Worm (Caenorhabditis elegans) whole organism, young adult: ENCODE measurements around the gene rbm-25.

Source experiments
- F10E7.11 ChIP-seq: sonication (generic microtip); optimal IDR thresholded peaks from 2 replicates; lab custom pipeline; 2017; ENCODE audit warnings: mild to moderate bottlenecking, missing genetic modification characterization, moderate library complexity, missing compliant biosample characterization
- F57A8.1 ChIP-seq: fragments of 200-800 bp; sonication (Bioruptor generic); optimal IDR thresholded peaks from 2 replicates; lab custom pipeline; 2018; ENCODE audit warnings: mild to moderate bottlenecking, missing genetic modification characterization, moderate library complexity, missing compliant biosample characterization
- F57C9.4 ChIP-seq: sonication (generic microtip); optimal IDR thresholded peaks from 2 replicates; lab custom pipeline; 2017; ENCODE audit warnings: mild to moderate bottlenecking, missing genetic modification characterization, missing compliant biosample characterization
- K11D2.4 ChIP-seq: fragments of 200-800 bp; sonication (Bioruptor generic); IDR thresholded peaks from 2 replicates; pipeline ENCODE4 v1.3.6; 2022; ENCODE audit warnings: missing genetic modification reagents, missing genetic modification characterization, missing compliant biosample characterization
- K12H6.12 ChIP-seq: fragments of 200-800 bp; sonication (Bioruptor generic); optimal IDR thresholded peaks from 2 replicates; lab custom pipeline; 2018; ENCODE audit warnings: mild to moderate bottlenecking, missing genetic modification characterization, missing compliant biosample characterization
- Y56A3A.18 ChIP-seq: fragments of 200-800 bp; sonication (Bioruptor generic); IDR thresholded peaks from 2 replicates; pipeline ENCODE4 v1.3.6; 2022; ENCODE audit warnings: missing genetic modification reagents, missing genetic modification characterization, missing compliant biosample characterization
- Y95B8A.8 ChIP-seq: fragments of 200-800 bp; sonication (Bioruptor generic); IDR thresholded peaks from 2 replicates; pipeline ENCODE4 v1.3.6; 2022; ENCODE audit warnings: missing genetic modification reagents, missing genetic modification characterization, missing compliant biosample characterization
- aptf-2 ChIP-seq: fragments of 200-800 bp; sonication (Bioruptor generic); conservative IDR thresholded peaks from 2 replicates; pipeline ENCODE4 v1.3.6; 2022; ENCODE audit warnings: missing genetic modification reagents, missing genetic modification characterization, missing compliant biosample characterization
- athp-1 ChIP-seq: sonication (generic microtip); optimal IDR thresholded peaks from 2 replicates; lab custom pipeline; 2017; ENCODE audit warnings: mild to moderate bottlenecking, missing genetic modification characterization, missing compliant biosample characterization
- attf-3 ChIP-seq: fragments of 200-800 bp; sonication (Bioruptor generic); conservative IDR thresholded peaks from 2 replicates; pipeline ENCODE4 v1.3.6; 2022; ENCODE audit warnings: missing genetic modification reagents, missing genetic modification characterization, missing compliant biosample characterization
- attf-5 ChIP-seq: fragments of 200-800 bp; sonication (Bioruptor generic); optimal IDR thresholded peaks from 2 replicates; lab custom pipeline; 2018; ENCODE audit warnings: mild to moderate bottlenecking, missing genetic modification characterization, missing compliant biosample characterization
- attf-6 ChIP-seq: fragments of 200-800 bp; sonication (Bioruptor generic); IDR thresholded peaks from 2 replicates; pipeline ENCODE4 v1.3.6; 2022; ENCODE audit warnings: missing genetic modification reagents, missing genetic modification characterization, missing compliant biosample characterization
- cebp-1 ChIP-seq, 2 experiments: fragments of 200-800 bp in 1 of 2; sonication (Bioruptor generic) in 1 of 2; sonication (generic microtip) in 1 of 2; IDR thresholded peaks in 1 of 2; optimal IDR thresholded peaks in 1 of 2; 2 replicates each; pipeline versions ENCODE4 v1.3.6 to Lab custom; 2017 to 2022; ENCODE audit warnings: missing compliant biosample characterization in 2 of 2, missing genetic modification characterization in 2 of 2, mild to moderate bottlenecking in 1 of 2, missing genetic modification reagents in 1 of 2, moderate library complexity in 1 of 2
- cebp-2 ChIP-seq: fragments of 200-800 bp; sonication (Bioruptor generic); IDR thresholded peaks from 2 replicates; pipeline ENCODE4 v1.3.6; 2022; ENCODE audit warnings: missing genetic modification characterization, missing compliant biosample characterization
- ceh-40 ChIP-seq: fragments of 200-800 bp; sonication (Bioruptor generic); IDR thresholded peaks from 2 replicates; pipeline ENCODE4 v1.3.6; 2022; ENCODE audit warnings: missing genetic modification characterization, missing compliant biosample characterization
- chd-7 ChIP-seq: sonication (generic microtip); optimal IDR thresholded peaks from 2 replicates; lab custom pipeline; 2016; ENCODE audit warnings: mild to moderate bottlenecking, missing genetic modification characterization, moderate library complexity, missing compliant biosample characterization
- dox-1 ChIP-seq: fragments of 200-800 bp; sonication (Bioruptor generic); IDR thresholded peaks from 2 replicates; pipeline ENCODE4 v1.3.6; 2022; ENCODE audit warnings: missing genetic modification reagents, missing genetic modification characterization, missing compliant biosample characterization
- dpl-1 ChIP-seq: fragments of 150-350 bp; optimal IDR thresholded peaks from 2 replicates; lab custom pipeline; 2014; ENCODE audit warnings: missing biosample characterization, missing genetic modification reagents, missing genetic modification characterization
- egl-18 ChIP-seq: fragments of 200-800 bp; sonication (Bioruptor generic); IDR thresholded peaks from 2 replicates; pipeline ENCODE4 v1.3.6; 2022; ENCODE audit warnings: missing genetic modification reagents, missing genetic modification characterization, missing compliant biosample characterization
- ets-4 ChIP-seq: fragments of 200-800 bp; sonication (Bioruptor generic); optimal IDR thresholded peaks from 2 replicates; lab custom pipeline; 2018; ENCODE audit warnings: mild to moderate bottlenecking, missing genetic modification characterization, missing compliant biosample characterization
- hmg-1.2 ChIP-seq: fragments of 200-800 bp; sonication (Bioruptor generic); IDR thresholded peaks from 2 replicates; pipeline ENCODE4 v1.3.6; 2022; ENCODE audit warnings: missing genetic modification reagents, missing genetic modification characterization, missing compliant biosample characterization
- hsf-1 ChIP-seq: fragments of 200-800 bp; sonication (Bioruptor generic); IDR thresholded peaks from 2 replicates; pipeline ENCODE4 v1.3.6; 2022; ENCODE audit warnings: missing genetic modification reagents, missing genetic modification characterization, missing compliant biosample characterization
- lin-54 ChIP-seq: fragments of 200-800 bp; sonication (Bioruptor generic); optimal IDR thresholded peaks from 2 replicates; lab custom pipeline; 2018; ENCODE audit warnings: mild to moderate bottlenecking, missing genetic modification characterization, missing compliant biosample characterization
- lir-1 ChIP-seq: fragments of 200-800 bp; sonication (Bioruptor generic); conservative IDR thresholded peaks from 2 replicates; pipeline ENCODE4 v1.3.6; 2022; ENCODE audit warnings: missing genetic modification reagents, missing genetic modification characterization, missing compliant biosample characterization
- madf-6 ChIP-seq: fragments of 200-800 bp; sonication (Bioruptor generic); IDR thresholded peaks from 2 replicates; pipeline ENCODE4 v1.3.6; 2022; ENCODE audit warnings: missing genetic modification reagents, missing genetic modification characterization, missing compliant biosample characterization
- mcd-1 ChIP-seq: fragments of 200-800 bp; sonication (Bioruptor generic); IDR thresholded peaks from 2 replicates; pipeline ENCODE4 v1.3.6; 2022; ENCODE audit warnings: missing genetic modification reagents, missing genetic modification characterization, missing compliant biosample characterization
- mes-4 ChIP-seq: sonication (generic microtip); optimal IDR thresholded peaks from 2 replicates; lab custom pipeline; 2016; ENCODE audit warnings: missing genotype, missing genetic modification characterization, missing compliant biosample characterization
- nfya-2 ChIP-seq: fragments of 200-800 bp; sonication (Bioruptor generic); IDR thresholded peaks from 2 replicates; pipeline ENCODE4 v1.3.6; 2022; ENCODE audit warnings: missing genetic modification reagents, missing genetic modification characterization, missing compliant biosample characterization
- nhr-90 ChIP-seq: sonication (generic microtip); optimal IDR thresholded peaks from 2 replicates; lab custom pipeline; 2016; ENCODE audit warnings: missing genotype, mild to moderate bottlenecking, missing genetic modification characterization, missing compliant biosample characterization
- pbrm-1 ChIP-seq: fragments of 200-800 bp; sonication (Bioruptor generic); IDR thresholded peaks from 2 replicates; pipeline ENCODE4 v1.3.6; 2022; ENCODE audit warnings: missing genetic modification reagents, missing genetic modification characterization, missing compliant biosample characterization
- sea-2 ChIP-seq: fragments of 200-800 bp; sonication (Bioruptor generic); IDR thresholded peaks from 2 replicates; pipeline ENCODE4 v1.3.6; 2022; ENCODE audit warnings: missing genetic modification characterization, missing compliant biosample characterization
- snpc-1.3 ChIP-seq: sonication (generic microtip); optimal IDR thresholded peaks from 2 replicates; lab custom pipeline; 2017; ENCODE audit warnings: missing genetic modification characterization, mild to moderate bottlenecking, missing compliant biosample characterization, antibody characterized with exemption, moderate library complexity, missing genotype, missing genetic modification reagents; ENCODE audit not compliant: insufficient read depth
- tbp1 ChIP-seq: fragments of 200-800 bp; sonication (Bioruptor generic); optimal IDR thresholded peaks from 2 replicates; lab custom pipeline; 2018; ENCODE audit warnings: mild to moderate bottlenecking, missing genetic modification characterization, missing compliant biosample characterization
- zfh-2 ChIP-seq: fragments of 200-800 bp; sonication (Bioruptor generic); conservative IDR thresholded peaks from 2 replicates; pipeline ENCODE4 v1.3.6; 2022; ENCODE audit warnings: missing genetic modification reagents, missing genetic modification characterization, missing compliant biosample characterization
- ztf-25 ChIP-seq: fragments of 200-800 bp; sonication (Bioruptor generic); IDR thresholded peaks from 2 replicates; pipeline ENCODE4 v1.3.6; 2022; ENCODE audit warnings: missing genetic modification reagents, missing genetic modification characterization, missing compliant biosample characterization

rbm-25 gene

ce11 chrV:12477139-12477538 is 20.9 kb upstream of the rbm-25 start (continued):
- no peak for TF ChIP-seq aptf-2 (GFP tag; lab: Robert Waterston, UW)
- no peak for TF ChIP-seq madf-6 (GFP tag; lab: Robert Waterston, UW)
- no peak for TF ChIP-seq F57A8.1 (GFP tag; lab: Kevin White, UChicago)
- TF ChIP-seq nhr-90 = peak; percentile 5
- peak; percentile 92 for TF ChIP-seq zfh-2 (GFP tag; lab: Robert Waterston, UW)
- no peak for TF ChIP-seq attf-5 (GFP tag; lab: Kevin White, UChicago)
- peak; percentile 26 for TF ChIP-seq chd-7 (tag; lab: Kevin White, UChicago)

ce11 chrV:12478111-12478510 is 19.9 kb upstream of the rbm-25 start, which contains the start of gene atn-1:
atn-1 (plus strand) TSS chrV:12478411.
- TF ChIP-seq tbp1 (GFP tag; lab: Kevin White, UChicago) = no peak

- TF ChIP-seq ztf-25 = no peak
- 0 out of 2 replicates have a peak, but pooled peaks have one; percentile 10 for TF ChIP-seq hmg-1.2 (GFP tag; lab: Robert Waterston, UW)
Measured at ce11 chrV:12478990-12479389, 19.0 kb upstream of the rbm-25 start.

ce11 chrV:12484585-12484984 is 13.4 kb upstream of the rbm-25 start, which contains the start of gene srt-39:
srt-39 (plus strand) TSS chrV:12484885.
- no peak for TF ChIP-seq cebp-1 (GFP tag; IDR thresholded peaks at IDR 0.05; lab: Robert Waterston, UW)
- TF ChIP-seq cebp-1 (tag; optimal IDR thresholded peaks at IDR 0.05; lab: Kevin White, UChicago) = peak; percentile 6
- no peak for TF ChIP-seq K12H6.12

ce11 chrV:12486934-12487333 is 11.1 kb upstream of the rbm-25 start, which contains the start of gene inx-11:
inx-11 (plus strand) TSS chrV:12487234.
- TF ChIP-seq attf-6 (GFP tag; lab: Robert Waterston, UW) = no peak
- no peak for TF ChIP-seq mcd-1 (GFP tag; lab: Robert Waterston, UW)

ce11 chrV:12488002-12488401 is 10.0 kb upstream of the rbm-25 start:
- peak; percentile 46; the same call in 1 of the 2 replicates for TF ChIP-seq hmg-1.2 (GFP tag; lab: Robert Waterston, UW)
- no peak for TF ChIP-seq zfh-2 (GFP tag; lab: Robert Waterston, UW)
- TF ChIP-seq attf-3 (GFP tag; lab: Robert Waterston, UW) = no peak
- TF ChIP-seq madf-6 (GFP tag; lab: Robert Waterston, UW) = peak; percentile 19; the same call in 1 of the 2 replicates
- no peak for TF ChIP-seq dpl-1 (GFP tag; lab: Kevin White, UChicago)

- TF ChIP-seq K11D2.4 (GFP tag; lab: Robert Waterston, UW) (peak; percentile 68; the same call in 1 of the 2 replicates), hsf-1 (peak; percentile 72), egl-18 (GFP tag; lab: Robert Waterston, UW) (no peak), snpc-1.3 (tag; lab: Kevin White, UChicago) (peak; percentile 97), cebp-1 (GFP tag; IDR thresholded peaks at IDR 0.05; lab: Robert Waterston, UW) (no peak), cebp-1 (tag; optimal IDR thresholded peaks at IDR 0.05; lab: Kevin White, UChicago) (peak; percentile 62), mes-4 (peak; percentile 40), ets-4 (GFP tag; lab: Kevin White, UChicago) (no peak), F10E7.11 (tag; lab: Kevin White, UChicago) (no peak), Y56A3A.18 (GFP tag; lab: Robert Waterston, UW) (peak; percentile 90), nfya-2 (GFP tag; lab: Robert Waterston, UW) (no peak), F57A8.1 (GFP tag; lab: Kevin White, UChicago) (no peak), attf-6 (GFP tag; lab: Robert Waterston, UW) (peak; percentile 91), Y95B8A.8 (GFP tag; lab: Robert Waterston, UW) (no peak), athp-1 (tag; lab: Kevin White, UChicago) (no peak), cebp-2 (GFP tag; lab: Robert Waterston, UW) (0 out of 2 replicates have a peak, but pooled peaks have one; percentile 45), pbrm-1 (peak; percentile 99), lin-54 (peak; percentile 82), ztf-25 (no peak), ceh-40 (no peak), F57C9.4 (tag; lab: Kevin White, UChicago) (no peak), dox-1 (peak; percentile 94), lir-1 (GFP tag; lab: Robert Waterston, UW) (0 out of 2 replicates have a peak, but pooled peaks have one; percentile 23), sea-2 (GFP tag; lab: Robert Waterston, UW) (no peak)
Measured at ce11 chrV:12491070-12491643, 6.9 kb upstream of the rbm-25 start.
